Fruit fly (Drosophila melanogaster) whole organism, prepupa: ENCODE measurements around the gene Indy.

Source experiments
- Blimp-1 ChIP-seq: fragments of 200-800 bp; sonication (Bioruptor generic); optimal IDR thresholded peaks from 3 replicates; lab custom pipeline; 2017; ENCODE audit warnings: missing biosample characterization, missing genetic modification characterization, mild to moderate bottlenecking, moderate library complexity, missing genetic modification reagents
- CG15336 ChIP-seq: fragments of 200-800 bp; sonication (Bioruptor generic); IDR thresholded peaks from 2 replicates; pipeline ENCODE4 v1.3.6; 2022; ENCODE audit warnings: missing biosample characterization, missing genetic modification characterization
- CG4318 ChIP-seq: fragments of 200-800 bp; sonication (Bioruptor generic); optimal IDR thresholded peaks from 3 replicates; lab custom pipeline; 2017; ENCODE audit warnings: missing biosample characterization, mild to moderate bottlenecking, missing genetic modification characterization
- Gug ChIP-seq: fragments of 200-800 bp; sonication (Bioruptor generic); IDR thresholded peaks from 2 replicates; pipeline ENCODE4 v1.3.6; 2022; ENCODE audit warnings: missing biosample characterization, missing genetic modification characterization
- Sox15 ChIP-seq: fragments of 200-800 bp; sonication (Bioruptor generic); optimal IDR thresholded peaks from 3 replicates; lab custom pipeline; 2016; ENCODE audit warnings: missing biosample characterization, missing genetic modification characterization
- dsx ChIP-seq: fragments of 200-800 bp; optimal IDR thresholded peaks from 3 replicates; lab custom pipeline; 2019; ENCODE audit warnings: missing biosample characterization, mild to moderate bottlenecking, missing genetic modification characterization, moderate library complexity; ENCODE audit not compliant: poor library complexity, severe bottlenecking
- fd59A ChIP-seq: fragments of 200-800 bp; sonication (Bioruptor generic); optimal IDR thresholded peaks from 2 replicates; lab custom pipeline; 2017; ENCODE audit warnings: missing biosample characterization, mild to moderate bottlenecking, missing genetic modification characterization, missing genetic modification reagents
- fkh ChIP-seq: fragments of 200-800 bp; sonication (Bioruptor generic); optimal IDR thresholded peaks from 3 replicates; lab custom pipeline; 2017; ENCODE audit warnings: missing biosample characterization, mild to moderate bottlenecking, missing genetic modification characterization, moderate library complexity
- net ChIP-seq: fragments of 200-800 bp; sonication (Bioruptor generic); optimal IDR thresholded peaks from 3 replicates; lab custom pipeline; 2016; ENCODE audit warnings: missing biosample characterization, missing genetic modification characterization

DNA sequence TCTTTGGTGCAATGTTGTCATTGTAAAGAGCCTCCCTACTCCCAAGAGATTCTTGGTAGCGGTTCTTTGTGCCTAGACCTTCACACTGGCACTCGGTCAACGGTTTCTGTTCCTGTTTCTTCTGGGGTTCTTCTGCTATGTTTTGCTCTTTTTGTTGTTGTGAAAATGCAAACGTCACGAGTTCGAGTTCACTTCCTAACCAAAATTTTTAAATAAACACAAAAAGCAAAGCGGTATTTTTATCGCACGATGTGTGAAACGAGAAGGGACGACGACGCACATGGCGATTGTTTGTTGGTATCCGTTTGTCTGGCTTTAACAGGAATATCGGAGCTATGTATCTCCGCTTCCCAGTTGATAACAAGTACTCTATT lies 6.1 kb downstream of the Indy start:
- TF ChIP-seq CG4318 (GFP tag; lab: Kevin White, UChicago) (no peak), dsx (GFP tag; lab: Kevin White, UChicago) (no peak), fd59A (GFP tag; lab: Kevin White, UChicago) (no peak), Blimp-1 (GFP tag; lab: Kevin White, UChicago) (no peak), Gug (GFP tag; lab: Robert Waterston, UW) (no peak), fkh (GFP tag; lab: Kevin White, UChicago) (no peak), CG15336 (GFP tag; lab: Robert Waterston, UW) (no peak), net (GFP tag; lab: Kevin White, UChicago) (no peak), Sox15 (GFP tag; lab: Kevin White, UChicago) (no peak)
